Worm (Caenorhabditis elegans) whole organism, L3 larva: ENCODE results near the gene hpr-9.

Source experiments
- ZK546.5 ChIP-seq: sonication (generic microtip); optimal IDR thresholded peaks from 2 replicates; lab custom pipeline; 2017; ENCODE audit warnings: missing biosample characterization, missing genetic modification characterization
- ama-1 ChIP-seq: fragments of 150-350 bp; optimal IDR thresholded peaks from 2 replicates; lab custom pipeline; 2018
- ceh-82 ChIP-seq: fragments of 150-350 bp; optimal IDR thresholded peaks from 2 replicates; lab custom pipeline; 2014; ENCODE audit warnings: missing biosample characterization, missing genetic modification characterization
- fkh-10 ChIP-seq: sonication (generic microtip); optimal IDR thresholded peaks from 2 replicates; lab custom pipeline; 2017; ENCODE audit warnings: missing biosample characterization, missing genetic modification reagents, missing genetic modification characterization
- fos-1 ChIP-seq: fragments of 150-350 bp; optimal IDR thresholded peaks from 2 replicates; lab custom pipeline; 2014; ENCODE audit warnings: missing biosample characterization, missing genetic modification characterization
- nhr-11 ChIP-seq: fragments of 150-350 bp; optimal IDR thresholded peaks from 2 replicates; lab custom pipeline; 2014; ENCODE audit warnings: missing biosample characterization, missing genetic modification characterization
- pha-4 ChIP-seq: fragments of 150-350 bp; optimal IDR thresholded peaks from 2 replicates; lab custom pipeline; 2014; ENCODE audit warnings: missing biosample characterization, missing genetic modification reagents, missing genetic modification characterization
- pqm-1 ChIP-seq: fragments of 150-350 bp; optimal IDR thresholded peaks from 2 replicates; lab custom pipeline; 2017; ENCODE audit warnings: missing biosample characterization, missing genetic modification characterization, inconsistent platforms
- tbx-2 ChIP-seq: sonication (generic microtip); optimal IDR thresholded peaks from 2 replicates; lab custom pipeline; 2016; ENCODE audit warnings: mild to moderate bottlenecking, missing genetic modification characterization, missing compliant biosample characterization
- ztf-11 ChIP-seq: fragments of 150-350 bp; optimal IDR thresholded peaks from 2 replicates; lab custom pipeline; 2014; ENCODE audit warnings: missing biosample characterization, missing genetic modification characterization

DNA sequence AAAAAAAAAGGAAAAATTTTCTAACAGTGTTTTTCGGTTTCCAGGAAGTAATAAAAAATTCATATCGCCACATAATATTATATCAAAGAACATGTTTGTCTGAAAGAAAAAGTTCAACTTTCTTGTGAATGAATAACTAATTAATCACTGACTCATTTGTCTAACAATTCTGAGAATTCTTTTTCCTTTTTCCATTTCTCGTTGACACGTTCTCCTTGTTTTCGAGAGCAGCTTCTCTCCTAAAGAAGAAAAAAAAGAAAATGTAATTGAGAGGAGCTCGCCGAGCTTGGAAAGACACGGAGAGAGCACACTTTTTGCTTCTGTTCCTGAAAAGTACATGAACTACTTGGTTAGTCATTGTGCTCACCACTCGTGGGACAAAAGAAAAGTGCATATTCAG lies 13.2 kb upstream of the hpr-9 start:
- no peak for TF ChIP-seq tbx-2 (tag; lab: Kevin White, UChicago)
- TF ChIP-seq pha-4 = no peak
- no peak for TF ChIP-seq ZK546.5
- TF ChIP-seq fos-1 (tag; lab: Kevin White, UChicago) = no peak
- TF ChIP-seq ceh-82 (tag; lab: Kevin White, UChicago) = no peak
- TF ChIP-seq fkh-10 = no peak
- no peak for TF ChIP-seq pqm-1 (tag; lab: Kevin White, UChicago)
- no peak for TF ChIP-seq ztf-11 (tag; lab: Kevin White, UChicago)
- no peak for TF ChIP-seq nhr-11 (tag; lab: Kevin White, UChicago)
- no peak for TF ChIP-seq ama-1
